Fruit fly (Drosophila melanogaster): ENCODE data around the gene Aplip1.
A peak's percentile ranks its signal among the peaks of the same experiment; 100 is the strongest.

Gene Aplip1

dm6 chr3L:1169617-1170016, 26.5 kb upstream of the Aplip1 start (continued):
- TF ChIP-seq aop (GFP tag; IDR thresholded peaks at IDR 0.05) (no peak), Six4 (GFP tag; optimal IDR thresholded peaks at IDR 0.05) (no peak), CG2202 (tag; optimal IDR thresholded peaks at IDR 0.05) (no peak), CG11723 (GFP tag; optimal IDR thresholded peaks at IDR 0.05) (no peak), pho (GFP tag; optimal IDR thresholded peaks at IDR 0.05) (no peak), psq (GFP tag; optimal IDR thresholded peaks at IDR 0.05) (no peak), fru (optimal IDR thresholded peaks at IDR 0.05) (no peak), CG1024 (GFP tag; IDR thresholded peaks at IDR 0.05) (no peak), CrebB (tag; optimal IDR thresholded peaks at IDR 0.05) (peak; percentile 5), MESR4 (GFP tag; optimal IDR thresholded peaks at IDR 0.05) (no peak), CG10209 (GFP tag; optimal IDR thresholded peaks at IDR 0.05) (no peak), Ets97D (GFP tag; optimal IDR thresholded peaks at IDR 0.05) (no peak), CG31224 (GFP tag; IDR thresholded peaks at IDR 0.05) (0 out of 2 replicates have a peak, but pooled peaks have one; percentile 13), ind (GFP tag; optimal IDR thresholded peaks at IDR 0.05) (no peak), chif (GFP tag; optimal IDR thresholded peaks at IDR 0.05) (no peak), CG15269 (tag; optimal IDR thresholded peaks at IDR 0.05) (peak; percentile 39), Med (GFP tag) (peak; percentile 38), cato (GFP tag; optimal IDR thresholded peaks at IDR 0.05; ENCODE audit: borderline replicate concordance) (no peak), Dbx (GFP tag; IDR thresholded peaks at IDR 0.05) (no peak), kni (GFP tag; optimal IDR thresholded peaks at IDR 0.05) (no peak), Ptx1 (GFP tag; IDR thresholded peaks at IDR 0.05) (no peak), CG32532 (GFP tag; IDR thresholded peaks at IDR 0.05) (no peak), CG13424 (tag; optimal IDR thresholded peaks at IDR 0.05) (no peak), ara (GFP tag; IDR thresholded peaks at IDR 0.05) (no peak), ato (GFP tag; IDR thresholded peaks at IDR 0.05; ENCODE audit: partially characterized antibody) (no peak), sd (tag; optimal IDR thresholded peaks at IDR 0.05) (peak; percentile 1), Nf-YA (GFP tag; IDR thresholded peaks at IDR 0.05) (no peak), stwl (tag; optimal IDR thresholded peaks at IDR 0.05) (no peak), Atf-2 (GFP tag; optimal IDR thresholded peaks at IDR 0.05) (no peak), mam (GFP tag; optimal IDR thresholded peaks at IDR 0.05) (no peak), sisA (GFP tag; IDR thresholded peaks at IDR 0.05) (no peak), CG13296 (GFP tag; optimal IDR thresholded peaks at IDR 0.05) (peak; percentile 54), CG3995 (GFP tag; optimal IDR thresholded peaks at IDR 0.05) (no peak), chinmo (GFP tag; IDR thresholded peaks at IDR 0.05; ENCODE audit: partially characterized antibody) (0 out of 4 replicates have a peak, but pooled peaks have one; percentile 32), ewg (GFP tag; optimal IDR thresholded peaks at IDR 0.05) (no peak), CG6654 (GFP tag; optimal IDR thresholded peaks at IDR 0.05) (no peak), CG15601 (tag; optimal IDR thresholded peaks at IDR 0.05) (peak; percentile 2), CG6683 (GFP tag; optimal IDR thresholded peaks at IDR 0.05) (no peak), pnt (GFP tag; optimal IDR thresholded peaks at IDR 0.05) (no peak), klu (GFP tag; IDR thresholded peaks at IDR 0.05) (no peak), PHDP (tag; optimal IDR thresholded peaks at IDR 0.05) (peak; percentile 55), Oli (tag; optimal IDR thresholded peaks at IDR 0.05) (no peak), unc-4 (GFP tag; IDR thresholded peaks at IDR 0.05; ENCODE audit: partially characterized antibody) (no peak), CG14441 (GFP tag; IDR thresholded peaks at IDR 0.05) (peak; percentile 41), sug (tag; optimal IDR thresholded peaks at IDR 0.05) (peak; percentile 55), al (GFP tag; IDR thresholded peaks at IDR 0.05) (no peak), CG11695 (GFP tag; IDR thresholded peaks at IDR 0.05) (no peak), Fer2 (tag; optimal IDR thresholded peaks at IDR 0.05) (no peak), E2f1 (GFP tag; IDR thresholded peaks at IDR 0.05) (no peak), CG6254 (GFP tag; optimal IDR thresholded peaks at IDR 0.05) (peak; percentile 50), CG7745 (tag; optimal IDR thresholded peaks at IDR 0.05) (no peak), CG3847 (GFP tag; IDR thresholded peaks at IDR 0.05) (no peak)

Data from whole organism, embryonic.